Worm (Caenorhabditis elegans): Measurements from ENCODE around the gene paqr-1.

paqr-1 gene

ce11 chrIV:6529832-6530231 lies 25.4 kb downstream of the paqr-1 start:
- TF ChIP-seq nhr-10 (tag; optimal IDR thresholded peaks at IDR 0.05) (no peak), nhr-77 (tag; optimal IDR thresholded peaks at IDR 0.05) (no peak), ZK546.5 (tag; optimal IDR thresholded peaks at IDR 0.05) (no peak)

- TF ChIP-seq F13H6.1 (tag; optimal IDR thresholded peaks at IDR 0.05) (no peak), nhr-11 (tag; optimal IDR thresholded peaks at IDR 0.05) (no peak), ceh-82 (tag; optimal IDR thresholded peaks at IDR 0.05) (no peak), lsy-2 (tag; optimal IDR thresholded peaks at IDR 0.05) (no peak), nhr-21 (tag; optimal IDR thresholded peaks at IDR 0.05) (no peak)
Observed at ce11 chrIV:6528202-6528601, 27.0 kb downstream of the paqr-1 start.

- TF ChIP-seq zag-1 (tag; optimal IDR thresholded peaks at IDR 0.05) (no peak), ztf-11 (tag; optimal IDR thresholded peaks at IDR 0.05) (no peak), ceh-16 (tag; optimal IDR thresholded peaks at IDR 0.05) (no peak), unc-39 (tag; optimal IDR thresholded peaks at IDR 0.05) (no peak), lin-39 (tag; optimal IDR thresholded peaks at IDR 0.05) (no peak), skn-1 (tag; optimal IDR thresholded peaks at IDR 0.05) (no peak), nhr-11 (tag; optimal IDR thresholded peaks at IDR 0.05) (no peak), peb-1 (tag; optimal IDR thresholded peaks at IDR 0.05) (no peak), elt-3 (tag; optimal IDR thresholded peaks at IDR 0.05) (no peak), nhr-21 (tag; optimal IDR thresholded peaks at IDR 0.05) (no peak), nhr-237 (tag; optimal IDR thresholded peaks at IDR 0.05) (no peak), gmeb-1 (tag; optimal IDR thresholded peaks at IDR 0.05) (no peak), F13H6.1 (tag; optimal IDR thresholded peaks at IDR 0.05) (no peak), R02D3.7 (tag; optimal IDR thresholded peaks at IDR 0.05) (no peak), sem-4 (tag; optimal IDR thresholded peaks at IDR 0.05) (no peak), Y55F3AM.14 (GFP tag; optimal IDR thresholded peaks at IDR 0.05) (no peak)
Observed at ce11 chrIV:6526522-6526921, 28.7 kb downstream of the paqr-1 start.

- TF ChIP-seq lsy-2 (tag; optimal IDR thresholded peaks at IDR 0.05): no peak
- no peak for TF ChIP-seq sem-4 (tag; optimal IDR thresholded peaks at IDR 0.05)
- TF ChIP-seq ceh-16 (tag; optimal IDR thresholded peaks at IDR 0.05): no peak
- no peak for TF ChIP-seq skn-1 (tag; optimal IDR thresholded peaks at IDR 0.05)
- TF ChIP-seq crh-2 (tag; optimal IDR thresholded peaks at IDR 0.05): no peak
- no peak for TF ChIP-seq Y55F3AM.14 (GFP tag; optimal IDR thresholded peaks at IDR 0.05)
Observed at ce11 chrIV:6524531-6524930, 30.7 kb downstream of the paqr-1 start, which contains the start of gene C01G5.5. Gene C01G5.5, plus strand, starts transcription at chrIV:6524610.

ce11 chrIV:6523773-6524172 lies 31.5 kb downstream of the paqr-1 start:
- TF ChIP-seq mbf-1 (tag; optimal IDR thresholded peaks at IDR 0.05) (no peak), Y55F3AM.14 (GFP tag; optimal IDR thresholded peaks at IDR 0.05) (no peak), nhr-21 (tag; optimal IDR thresholded peaks at IDR 0.05) (no peak), lin-39 (tag; optimal IDR thresholded peaks at IDR 0.05) (no peak), alr-1 (tag; optimal IDR thresholded peaks at IDR 0.05) (no peak), ztf-1 (GFP tag; conservative IDR thresholded peaks at IDR 0.05) (no peak), fos-1 (tag; optimal IDR thresholded peaks at IDR 0.05) (no peak), sem-4 (tag; optimal IDR thresholded peaks at IDR 0.05) (no peak), F13H6.1 (tag; optimal IDR thresholded peaks at IDR 0.05) (no peak), gmeb-1 (tag; optimal IDR thresholded peaks at IDR 0.05) (no peak), ama-1 (optimal IDR thresholded peaks at IDR 0.05) (no peak), lin-11 (tag; optimal IDR thresholded peaks at IDR 0.05) (no peak), nhr-129 (tag; optimal IDR thresholded peaks at IDR 0.05) (no peak), elt-3 (tag; optimal IDR thresholded peaks at IDR 0.05) (no peak), zag-1 (tag; optimal IDR thresholded peaks at IDR 0.05) (no peak), nhr-77 (tag; optimal IDR thresholded peaks at IDR 0.05) (no peak), ztf-11 (tag; optimal IDR thresholded peaks at IDR 0.05) (no peak)

ce11 chrIV:6522305-6522917 lies 32.8 kb downstream of the paqr-1 start, which contains the start of gene ddi-1:
Gene ddi-1, plus strand, starts transcription at chrIV:6522867.
- no peak for TF ChIP-seq lsy-2 (tag; optimal IDR thresholded peaks at IDR 0.05)

- TF ChIP-seq sma-9 (GFP tag; optimal IDR thresholded peaks at IDR 0.05): no peak
- no peak for TF ChIP-seq sma-9 (tag; optimal IDR thresholded peaks at IDR 0.05)
- TF ChIP-seq ceh-82 (tag; optimal IDR thresholded peaks at IDR 0.05): no peak
- no peak for TF ChIP-seq lsy-2 (tag; optimal IDR thresholded peaks at IDR 0.05)
- no peak for TF ChIP-seq mab-5 (tag; optimal IDR thresholded peaks at IDR 0.05)
- no peak for TF ChIP-seq sma-3 (GFP tag; optimal IDR thresholded peaks at IDR 0.05)
- TF ChIP-seq fos-1 (tag; optimal IDR thresholded peaks at IDR 0.05): peak; percentile 43
- no peak for TF ChIP-seq unc-39 (tag; optimal IDR thresholded peaks at IDR 0.05)
Observed at ce11 chrIV:6519593-6519992, 35.6 kb downstream of the paqr-1 start, which contains the start of gene C01G5.9. Gene C01G5.9, plus strand, starts transcription at chrIV:6519893.

Measured in whole organism, L2 larva.